Fruit fly (Drosophila melanogaster) whole organism, adult: Measurements from ENCODE around the gene CG7044.

Source experiments
- CG11617 ChIP-seq: fragments of 200-800 bp; sonication (Bioruptor generic); optimal IDR thresholded peaks from 2 replicates; lab custom pipeline; 2017; ENCODE audit warnings: mild to moderate bottlenecking, missing biosample characterization, missing genetic modification reagents, missing genetic modification characterization
- CG12768 ChIP-seq: fragments of 200-800 bp; sonication (Bioruptor generic); optimal IDR thresholded peaks from 2 replicates; lab custom pipeline; 2017; ENCODE audit warnings: missing biosample characterization, missing genetic modification characterization, mild to moderate bottlenecking, moderate library complexity, missing genetic modification reagents
- CG14711 ChIP-seq: fragments of 200-800 bp; sonication (Bioruptor generic); optimal IDR thresholded peaks from 2 replicates; lab custom pipeline; 2018; ENCODE audit warnings: missing biosample characterization, mild to moderate bottlenecking, missing genetic modification characterization, moderate library complexity
- CG1620 ChIP-seq: fragments of 200-800 bp; sonication (Bioruptor generic); optimal IDR thresholded peaks from 2 replicates; lab custom pipeline; 2016; ENCODE audit warnings: missing biosample characterization, missing genetic modification characterization
- CG33017 ChIP-seq: fragments of 200-800 bp; sonication (Bioruptor generic); optimal IDR thresholded peaks from 2 replicates; lab custom pipeline; 2018; ENCODE audit warnings: missing biosample characterization, mild to moderate bottlenecking, missing genetic modification characterization, moderate library complexity
- CG5204 ChIP-seq: fragments of 200-800 bp; sonication (Bioruptor generic); optimal IDR thresholded peaks from 2 replicates; lab custom pipeline; 2016; ENCODE audit warnings: missing biosample characterization, missing genetic modification characterization
- CG7045 ChIP-seq: fragments of 200-800 bp; sonication (Bioruptor generic); optimal IDR thresholded peaks from 2 replicates; lab custom pipeline; 2017; ENCODE audit warnings: missing biosample characterization, mild to moderate bottlenecking, missing genetic modification characterization
- CG7101 ChIP-seq: fragments of 200-800 bp; sonication (Bioruptor generic); optimal IDR thresholded peaks from 2 replicates; lab custom pipeline; 2018; ENCODE audit warnings: missing biosample characterization, mild to moderate bottlenecking, missing genetic modification characterization, moderate library complexity
- Clk ChIP-seq: fragments of 200-800 bp; sonication (Bioruptor generic); optimal IDR thresholded peaks from 2 replicates; lab custom pipeline; 2017; ENCODE audit warnings: missing biosample characterization, missing genetic modification characterization
- Crg-1 ChIP-seq: fragments of 200-800 bp; sonication (Bioruptor generic); optimal IDR thresholded peaks from 2 replicates; lab custom pipeline; 2016; ENCODE audit warnings: missing biosample characterization, missing genetic modification characterization
- Hr96 ChIP-seq: fragments of 200-800 bp; sonication (Bioruptor generic); optimal IDR thresholded peaks from 2 replicates; lab custom pipeline; 2016; ENCODE audit warnings: missing biosample characterization, missing genetic modification characterization
- Mnt ChIP-seq: fragments of 200-800 bp; sonication (Bioruptor generic); optimal IDR thresholded peaks from 2 replicates; lab custom pipeline; 2016; ENCODE audit warnings: missing biosample characterization, mild to moderate bottlenecking, missing genetic modification characterization
- bab1 ChIP-seq: fragments of 200-800 bp; sonication (Bioruptor generic); optimal IDR thresholded peaks from 3 replicates; lab custom pipeline; 2019; ENCODE audit warnings: missing biosample characterization, mild to moderate bottlenecking, missing genetic modification characterization, moderate library complexity
- cic ChIP-seq: fragments of 200-800 bp; sonication (Bioruptor generic); optimal IDR thresholded peaks from 2 replicates; lab custom pipeline; 2017; ENCODE audit warnings: missing biosample characterization, mild to moderate bottlenecking, missing genetic modification characterization, moderate library complexity
- cnc ChIP-seq, 2 experiments: fragments of >200 bp; optimal IDR thresholded peaks; 2 replicates each; lab custom pipeline; 2017
- kay ChIP-seq: fragments of 200-800 bp; sonication (Bioruptor generic); peaks from one replicate; lab custom pipeline; 2016; ENCODE audit warnings: missing biosample characterization, missing genetic modification characterization, borderline replicate concordance
- ovo ChIP-seq: fragments of 200-800 bp; sonication (Bioruptor generic); optimal IDR thresholded peaks from 2 replicates; lab custom pipeline; 2016; ENCODE audit warnings: missing biosample characterization, missing genetic modification characterization
- pad ChIP-seq: fragments of 200-800 bp; sonication (Bioruptor generic); optimal IDR thresholded peaks from 3 replicates; lab custom pipeline; 2017; ENCODE audit warnings: missing biosample characterization, missing genetic modification characterization, mild to moderate bottlenecking, moderate library complexity, missing genetic modification reagents
- tj ChIP-seq: fragments of 200-800 bp; sonication (Bioruptor generic); optimal IDR thresholded peaks from 3 replicates; lab custom pipeline; 2017; ENCODE audit warnings: missing biosample characterization, mild to moderate bottlenecking, missing genetic modification characterization, moderate library complexity
- toe ChIP-seq: fragments of 200-800 bp; sonication (Bioruptor generic); optimal IDR thresholded peaks from 2 replicates; lab custom pipeline; 2016; ENCODE audit warnings: missing biosample characterization, missing genetic modification characterization

The CG7044 gene

dm6 chr3R:21133951-21134350, 32.4 kb upstream of the CG7044 start, which contains the start of gene Usp8:
Gene Usp8, plus strand, starts transcription at chr3R:21134262.
- TF ChIP-seq CG12768 (GFP tag; lab: Kevin White, UChicago) = no peak
- TF ChIP-seq CG33017 (tag; lab: Kevin White, UChicago) = no peak
- no peak for TF ChIP-seq Mnt (GFP tag; lab: Kevin White, UChicago)
- TF ChIP-seq bab1 (GFP tag; lab: Kevin White, UChicago) = peak; percentile 55
- TF ChIP-seq CG7045 (GFP tag; lab: Kevin White, UChicago) = peak; percentile 13
- no peak for TF ChIP-seq CG1620 (GFP tag; lab: Kevin White, UChicago)
- no peak for TF ChIP-seq tj
- no peak for TF ChIP-seq Clk
- peak; percentile 31 for TF ChIP-seq CG14711
- no peak for TF ChIP-seq Hr96 (GFP tag; lab: Kevin White, UChicago)
- no peak for TF ChIP-seq ovo (GFP tag; lab: Kevin White, UChicago)
- no peak for TF ChIP-seq toe (GFP tag; lab: Kevin White, UChicago)
- no peak for TF ChIP-seq cic (GFP tag; lab: Kevin White, UChicago)
- no peak for TF ChIP-seq kay
- no peak for TF ChIP-seq Crg-1 (GFP tag; lab: Kevin White, UChicago)
- TF ChIP-seq CG7101 (tag; lab: Kevin White, UChicago) = peak; percentile 22
- TF ChIP-seq CG5204 (GFP tag; lab: Kevin White, UChicago) = no peak
- peak; percentile 66 for TF ChIP-seq CG11617 (GFP tag; lab: Kevin White, UChicago)
- TF ChIP-seq pad (GFP tag; lab: Kevin White, UChicago) = peak; percentile 26
- no peak for TF ChIP-seq cnc (optimal IDR thresholded peaks at IDR 0.05; lab: Kevin White, UChicago)

- no peak for TF ChIP-seq tj
- TF ChIP-seq CG7101 (tag; lab: Kevin White, UChicago) = no peak
- no peak for TF ChIP-seq bab1 (GFP tag; lab: Kevin White, UChicago)
- no peak for TF ChIP-seq CG33017 (tag; lab: Kevin White, UChicago)
- no peak for TF ChIP-seq CG11617 (GFP tag; lab: Kevin White, UChicago)
- TF ChIP-seq Mnt (GFP tag; lab: Kevin White, UChicago) = no peak
- no peak for TF ChIP-seq pad (GFP tag; lab: Kevin White, UChicago)
- TF ChIP-seq cnc (optimal IDR thresholded peaks at IDR 0.05; lab: Kevin White, UChicago) = no peak
- TF ChIP-seq ovo (GFP tag; lab: Kevin White, UChicago) = no peak
Measured at dm6 chr3R:21133517-21133916, 32.0 kb upstream of the CG7044 start, which contains the start of gene Trm7-34. Gene Trm7-34, minus strand, starts transcription at chr3R:21133881.

- no peak for TF ChIP-seq CG33017 (tag; lab: Kevin White, UChicago)
- peak; percentile 76 for TF ChIP-seq bab1 (GFP tag; lab: Kevin White, UChicago)
Measured at dm6 chr3R:21130050-21130449, 28.5 kb upstream of the CG7044 start, which contains the start of gene Ice2. Gene Ice2, plus strand, starts transcription at chr3R:21130216.

- TF ChIP-seq CG7101 (tag; lab: Kevin White, UChicago) = no peak
Measured at dm6 chr3R:21129617-21130016, 28.1 kb upstream of the CG7044 start, which contains the start of gene Obp93a. Gene Obp93a, minus strand, starts transcription at chr3R:21129717.

dm6 chr3R:21127352-21127985, 26.0 kb upstream of the CG7044 start, which contains the start of the genes slmb and CG5793:
Gene slmb, minus strand, starts transcription at chr3R:21127485.
Gene CG5793, plus strand, starts transcription at chr3R:21127573.
- TF ChIP-seq CG5204 (GFP tag; lab: Kevin White, UChicago) = no peak
- peak; percentile 67 for TF ChIP-seq ovo (GFP tag; lab: Kevin White, UChicago)
- TF ChIP-seq pad (GFP tag; lab: Kevin White, UChicago) = peak; percentile 74
- TF ChIP-seq cnc (optimal IDR thresholded peaks at IDR 0.05; lab: Kevin White, UChicago) = peak in 1 of 2 experiments; percentile 87
- no peak for TF ChIP-seq kay
- TF ChIP-seq Hr96 (GFP tag; lab: Kevin White, UChicago) = no peak
- peak; percentile 24 for TF ChIP-seq CG7045 (GFP tag; lab: Kevin White, UChicago)
- TF ChIP-seq Crg-1 (GFP tag; lab: Kevin White, UChicago) = peak; percentile 86
- peak; percentile 64 for TF ChIP-seq cic (GFP tag; lab: Kevin White, UChicago)
- TF ChIP-seq CG12768 (GFP tag; lab: Kevin White, UChicago) = peak; percentile 20
- TF ChIP-seq CG14711 = peak; percentile 98
- peak; percentile 27 for TF ChIP-seq Clk
- peak; percentile 62 for TF ChIP-seq bab1 (GFP tag; lab: Kevin White, UChicago)
- no peak for TF ChIP-seq toe (GFP tag; lab: Kevin White, UChicago)
- peak; percentile 78 for TF ChIP-seq CG7101 (tag; lab: Kevin White, UChicago)
- TF ChIP-seq tj = peak; percentile 29
- peak; percentile 71 for TF ChIP-seq CG1620 (GFP tag; lab: Kevin White, UChicago)
- TF ChIP-seq Mnt (GFP tag; lab: Kevin White, UChicago) = peak; percentile 70
- TF ChIP-seq CG33017 (tag; lab: Kevin White, UChicago) = peak; percentile 45
- peak; percentile 71 for TF ChIP-seq CG11617 (GFP tag; lab: Kevin White, UChicago)

- TF ChIP-seq kay = no peak
- peak; percentile 7 for TF ChIP-seq bab1 (GFP tag; lab: Kevin White, UChicago)
- TF ChIP-seq tj = peak; percentile 27
Measured at dm6 chr3R:21126673-21127284, 25.3 kb upstream of the CG7044 start.
